Worm (Caenorhabditis elegans) whole organism, L3 larva: ENCODE results near the gene rpl-29.

Experiments
- ama-1 ChIP-seq: fragments of 150-350 bp; optimal IDR thresholded peaks from 2 replicates; lab custom pipeline; 2018
- daf-12 ChIP-seq: fragments of 150-350 bp; optimal IDR thresholded peaks from 2 replicates; lab custom pipeline; 2014; ENCODE audit warnings: missing biosample characterization, missing genetic modification reagents, missing genetic modification characterization
- egl-5 ChIP-seq: fragments of 150-350 bp; optimal IDR thresholded peaks from 2 replicates; lab custom pipeline; 2017; ENCODE audit warnings: missing biosample characterization, missing genetic modification reagents, missing genetic modification characterization, inconsistent platforms
- elt-1 ChIP-seq: fragments of 150-350 bp; optimal IDR thresholded peaks from 2 replicates; lab custom pipeline; 2014; ENCODE audit warnings: missing biosample characterization, missing genetic modification characterization
- elt-3 ChIP-seq, 3 experiments: fragments of 150-350 bp in 1 of 3; sonication (generic microtip) in 2 of 3; optimal IDR thresholded peaks; 2 replicates in 2 of 3; 4 replicates in 1 of 3; lab custom pipeline; 2014 to 2017; ENCODE audit warnings: missing biosample characterization in 3 of 3, missing genetic modification characterization in 3 of 3
- fkh-10 ChIP-seq: sonication (generic microtip); optimal IDR thresholded peaks from 2 replicates; lab custom pipeline; 2017; ENCODE audit warnings: missing biosample characterization, missing genetic modification reagents, missing genetic modification characterization
- fos-1 ChIP-seq: fragments of 150-350 bp; optimal IDR thresholded peaks from 2 replicates; lab custom pipeline; 2014; ENCODE audit warnings: missing biosample characterization, missing genetic modification characterization
- hmg-11 ChIP-seq: sonication (generic microtip); optimal IDR thresholded peaks from 2 replicates; lab custom pipeline; 2016; ENCODE audit warnings: missing genetic modification characterization, missing compliant biosample characterization
- jun-1 ChIP-seq: fragments of 150-350 bp; optimal IDR thresholded peaks from 2 replicates; lab custom pipeline; 2014; ENCODE audit warnings: missing biosample characterization, missing genetic modification reagents, missing genetic modification characterization
- lin-15B ChIP-seq: fragments of 150-350 bp; optimal IDR thresholded peaks from 2 replicates; lab custom pipeline; 2014; ENCODE audit warnings: missing biosample characterization, missing genetic modification characterization
- lin-39 ChIP-seq: fragments of 150-350 bp; optimal IDR thresholded peaks from 2 replicates; lab custom pipeline; 2018; ENCODE audit warnings: missing biosample characterization, missing genetic modification reagents, missing genetic modification characterization
- lsy-12 ChIP-seq: sonication (generic microtip); optimal IDR thresholded peaks from 2 replicates; lab custom pipeline; 2016; ENCODE audit warnings: mild to moderate bottlenecking, missing genetic modification characterization, missing compliant biosample characterization
- mdl-1 ChIP-seq: fragments of 150-350 bp; optimal IDR thresholded peaks from 2 replicates; lab custom pipeline; 2014; ENCODE audit warnings: missing biosample characterization, missing genetic modification characterization
- nfya-1 ChIP-seq: sonication (generic microtip); optimal IDR thresholded peaks from 2 replicates; lab custom pipeline; 2017; ENCODE audit warnings: missing genetic modification characterization, mild to moderate bottlenecking, missing compliant biosample characterization, antibody characterized with exemption, moderate library complexity; ENCODE audit not compliant: insufficient read depth
- nhr-12 ChIP-seq: fragments of 150-350 bp; optimal IDR thresholded peaks from 2 replicates; lab custom pipeline; 2014; ENCODE audit warnings: missing biosample characterization, missing genetic modification characterization
- nhr-23 ChIP-seq: fragments of 150-350 bp; optimal IDR thresholded peaks from 2 replicates; lab custom pipeline; 2014; ENCODE audit warnings: missing biosample characterization, missing genetic modification reagents, missing genetic modification characterization
- nhr-237 ChIP-seq: fragments of 150-350 bp; optimal IDR thresholded peaks from 2 replicates; lab custom pipeline; 2014; ENCODE audit warnings: missing biosample characterization, missing genetic modification characterization
- nhr-28 ChIP-seq: fragments of 150-350 bp; optimal IDR thresholded peaks from 2 replicates; lab custom pipeline; 2014; ENCODE audit warnings: missing biosample characterization, missing genetic modification characterization
- nhr-43 ChIP-seq: sonication (generic microtip); optimal IDR thresholded peaks from 2 replicates; lab custom pipeline; 2016; ENCODE audit warnings: mild to moderate bottlenecking, missing genetic modification characterization, missing compliant biosample characterization; ENCODE audit not compliant: poor library complexity, severe bottlenecking
- nhr-76 ChIP-seq: fragments of 150-350 bp; sonication (generic microtip); optimal IDR thresholded peaks from 5 replicates; lab custom pipeline; 2014; ENCODE audit warnings: missing biosample characterization, missing genetic modification characterization
- pha-4 ChIP-seq: fragments of 150-350 bp; optimal IDR thresholded peaks from 2 replicates; lab custom pipeline; 2014; ENCODE audit warnings: missing biosample characterization, missing genetic modification reagents, missing genetic modification characterization
- pqm-1 ChIP-seq: fragments of 150-350 bp; optimal IDR thresholded peaks from 2 replicates; lab custom pipeline; 2017; ENCODE audit warnings: missing biosample characterization, missing genetic modification characterization, inconsistent platforms
- sea-2 ChIP-seq: fragments of 150-350 bp; sonication (generic microtip); optimal IDR thresholded peaks from 4 replicates; lab custom pipeline; 2014; ENCODE audit warnings: missing biosample characterization, missing genetic modification reagents, missing genetic modification characterization
- skn-1 ChIP-seq: fragments of 150-350 bp; optimal IDR thresholded peaks from 2 replicates; lab custom pipeline; 2014; ENCODE audit warnings: missing biosample characterization, missing genetic modification characterization
- snpc-4 ChIP-seq: fragments of 150-350 bp; optimal IDR thresholded peaks from 2 replicates; lab custom pipeline; 2014; ENCODE audit warnings: missing biosample characterization, missing genetic modification characterization
- unc-39 ChIP-seq: sonication (generic microtip); optimal IDR thresholded peaks from 4 replicates; lab custom pipeline; 2017; ENCODE audit warnings: missing biosample characterization, missing genetic modification characterization
- unc-62 ChIP-seq: fragments of 150-350 bp; sonication (generic microtip); optimal IDR thresholded peaks from 4 replicates; lab custom pipeline; 2014; ENCODE audit warnings: missing biosample characterization, missing genetic modification reagents, missing genetic modification characterization
- zag-1 ChIP-seq: fragments of 150-350 bp; optimal IDR thresholded peaks from 2 replicates; lab custom pipeline; 2014; ENCODE audit warnings: missing biosample characterization, missing genetic modification characterization

The rpl-29 gene

ce11 chrIV:13870085-13870484, 11.9 kb upstream of the rpl-29 start:
- TF ChIP-seq elt-3 (tag; optimal IDR thresholded peaks at IDR 0.05; lab: Kevin White, UChicago), result no peak
- no peak for TF ChIP-seq ama-1 (lab: Kevin White, UChicago)
- TF ChIP-seq nhr-76, result no peak

ce11 chrIV:13876565-13877153, 5.4 kb upstream of the rpl-29 start, which contains the start of gene prdh-1:
Gene prdh-1 (minus strand): TSS chrIV:13876615.
- TF ChIP-seq nfya-1 (tag; lab: Kevin White, UChicago) (peak; percentile 85), nhr-237 (no peak)

- peak; percentile 10 for TF ChIP-seq snpc-4 (tag; lab: Kevin White, UChicago)
- TF ChIP-seq hmg-11 (tag; lab: Kevin White, UChicago), result peak; percentile 82
- peak; percentile 46 for TF ChIP-seq egl-5 (tag; lab: Kevin White, UChicago)
- TF ChIP-seq nfya-1 (tag; lab: Kevin White, UChicago), result peak; percentile 73
- no peak for TF ChIP-seq nhr-12 (tag; lab: Kevin White, UChicago)
- TF ChIP-seq pha-4 (tag; lab: Kevin White, UChicago), result peak; percentile 66
- TF ChIP-seq fkh-10 (GFP tag; lab: Kevin White, UChicago), result peak; percentile 50
- peak; percentile 92 for TF ChIP-seq lin-39 (tag; lab: Kevin White, UChicago)
- no peak for TF ChIP-seq sea-2
- TF ChIP-seq unc-39 (tag; lab: Kevin White, UChicago), result no peak
- no peak for TF ChIP-seq zag-1 (tag; lab: Kevin White, UChicago)
- TF ChIP-seq nhr-43 (tag; lab: Kevin White, UChicago), result no peak
- TF ChIP-seq daf-12 (tag; lab: Kevin White, UChicago), result no peak
- peak; percentile 50 for TF ChIP-seq lin-15B (tag; lab: Kevin White, UChicago)
- TF ChIP-seq nhr-28 (tag; lab: Kevin White, UChicago), result no peak
- TF ChIP-seq mdl-1 (tag; lab: Kevin White, UChicago), result peak; percentile 21
These were observed 4.3 kb upstream of the rpl-29 start for ce11 chrIV:13877707-13878106.

ce11 chrIV:13878123-13878522, 3.9 kb upstream of the rpl-29 start:
- TF ChIP-seq jun-1 (no peak), nfya-1 (tag; lab: Kevin White, UChicago) (peak; percentile 94)

- TF ChIP-seq nfya-1 (tag; lab: Kevin White, UChicago), result peak; percentile 63
- no peak for TF ChIP-seq skn-1
These were observed 3.3 kb upstream of the rpl-29 start for ce11 chrIV:13878738-13879137.

- no peak for TF ChIP-seq pqm-1 (tag; lab: Kevin White, UChicago)
- no peak for TF ChIP-seq elt-1 (tag; lab: Kevin White, UChicago)
- TF ChIP-seq nhr-43 (tag; lab: Kevin White, UChicago), result no peak
- no peak for TF ChIP-seq sea-2
- no peak for TF ChIP-seq unc-39 (tag; lab: Kevin White, UChicago)
- no peak for TF ChIP-seq nfya-1 (tag; lab: Kevin White, UChicago)
These were observed 2.2 kb upstream of the rpl-29 start, which contains the start of gene B0513.4 for ce11 chrIV:13879851-13880250. Gene B0513.4 (plus strand): TSS chrIV:13880151.

- TF ChIP-seq nhr-23, result no peak
- TF ChIP-seq lsy-12 (tag; lab: Kevin White, UChicago), result no peak
- TF ChIP-seq egl-5 (tag; lab: Kevin White, UChicago), result no peak
- no peak for TF ChIP-seq unc-62 (GFP tag; lab: Kevin White, UChicago)
- no peak for TF ChIP-seq unc-39 (tag; lab: Kevin White, UChicago)
- TF ChIP-seq fos-1 (tag; lab: Kevin White, UChicago), result no peak
- no peak for TF ChIP-seq skn-1
These were observed 1.7 kb upstream of the rpl-29 start for ce11 chrIV:13880370-13880769.
